Worm (Caenorhabditis elegans) whole organism, L4 larva: ENCODE results near the gene acr-10.

ENCODE experiments used
- T20F7.1 ChIP-seq: fragments of 200-800 bp; sonication (Bioruptor generic); optimal IDR thresholded peaks from 2 replicates; lab custom pipeline; 2018; ENCODE audit warnings: mild to moderate bottlenecking, missing genetic modification characterization, missing compliant biosample characterization
- Y105C5A.15 ChIP-seq: fragments of 200-800 bp; sonication (Bioruptor generic); IDR thresholded peaks from 2 replicates; pipeline ENCODE4 v1.3.6; 2022; ENCODE audit warnings: missing genetic modification characterization, missing compliant biosample characterization
- aha-1 ChIP-seq: fragments of 150-350 bp; peaks from one replicate; lab custom pipeline; 2014; ENCODE audit warnings: missing biosample characterization, missing genetic modification characterization
- attf-4 ChIP-seq: sonication (generic microtip); optimal IDR thresholded peaks from 3 replicates; lab custom pipeline; 2017; ENCODE audit warnings: missing biosample characterization, missing genetic modification characterization
- ceh-20 ChIP-seq: fragments of 200-800 bp; sonication (Bioruptor generic); IDR thresholded peaks from 2 replicates; pipeline ENCODE4 v1.3.6; 2022; ENCODE audit warnings: missing genetic modification reagents, missing genetic modification characterization, missing compliant biosample characterization
- ceh-62 ChIP-seq: sonication (generic microtip); optimal IDR thresholded peaks from 2 replicates; lab custom pipeline; 2017; ENCODE audit warnings: missing biosample characterization, missing genetic modification characterization
- ctbp-1 ChIP-seq: fragments of 200-800 bp; sonication (Bioruptor generic); IDR thresholded peaks from 2 replicates; pipeline ENCODE4 v1.3.6; 2022; ENCODE audit warnings: missing genetic modification reagents, missing genetic modification characterization, missing compliant biosample characterization
- daf-16 ChIP-seq, 3 experiments: sonication (generic microtip); optimal IDR thresholded peaks; 2 replicates each; lab custom pipeline; 2016 to 2017; ENCODE audit warnings: missing genetic modification characterization in 3 of 3, missing genetic modification reagents in 3 of 3, mild to moderate bottlenecking in 2 of 3, missing compliant biosample characterization in 2 of 3, missing biosample characterization in 1 of 3, moderate library complexity in 1 of 3
- daf-8 ChIP-seq: fragments of 200-800 bp; sonication (Bioruptor generic); IDR thresholded peaks from 2 replicates; pipeline ENCODE4 v1.3.6; 2022; ENCODE audit warnings: missing genetic modification characterization, missing compliant biosample characterization
- dmd-6 ChIP-seq: fragments of 200-800 bp; sonication (Bioruptor generic); IDR thresholded peaks from 2 replicates; pipeline ENCODE4 v1.3.6; 2022; ENCODE audit warnings: missing genetic modification reagents, missing genetic modification characterization, missing compliant biosample characterization
- dve-1 ChIP-seq: sonication (generic microtip); optimal IDR thresholded peaks from 2 replicates; lab custom pipeline; 2017; ENCODE audit warnings: antibody characterized with exemption, mild to moderate bottlenecking, missing genetic modification characterization, missing compliant biosample characterization; ENCODE audit not compliant: insufficient read depth
- egl-27 ChIP-seq: sonication (generic microtip); optimal IDR thresholded peaks from 3 replicates; lab custom pipeline; 2017; ENCODE audit warnings: missing biosample characterization, missing genetic modification reagents, missing genetic modification characterization
- gei-8 ChIP-seq: fragments of 200-800 bp; sonication (Bioruptor generic); optimal IDR thresholded peaks from 2 replicates; lab custom pipeline; 2018; ENCODE audit warnings: mild to moderate bottlenecking, missing genetic modification characterization, missing compliant biosample characterization
- hif-1 ChIP-seq, 2 experiments: sonication (generic microtip); optimal IDR thresholded peaks; 2 replicates each; lab custom pipeline; 2016 to 2017; ENCODE audit warnings: missing compliant biosample characterization in 2 of 2, missing genetic modification characterization in 2 of 2, missing genetic modification reagents in 2 of 2, missing genotype in 2 of 2, mild to moderate bottlenecking in 1 of 2
- hlh-11 ChIP-seq: fragments of 200-800 bp; sonication (Bioruptor generic); optimal IDR thresholded peaks from 2 replicates; lab custom pipeline; 2018; ENCODE audit warnings: mild to moderate bottlenecking, missing genetic modification characterization, missing compliant biosample characterization
- hlh-30 ChIP-seq: sonication (generic microtip); optimal IDR thresholded peaks from 2 replicates; lab custom pipeline; 2017; ENCODE audit warnings: antibody characterized with exemption, mild to moderate bottlenecking, missing genetic modification characterization, missing compliant biosample characterization; ENCODE audit not compliant: insufficient read depth
- hmg-1.1 ChIP-seq: fragments of 200-800 bp; sonication (Bioruptor generic); IDR thresholded peaks from 2 replicates; pipeline ENCODE4 v1.3.6; 2022; ENCODE audit warnings: missing genetic modification reagents, missing genetic modification characterization, missing compliant biosample characterization
- lin-1 ChIP-seq: fragments of 200-800 bp; sonication (Bioruptor generic); IDR thresholded peaks from 2 replicates; pipeline ENCODE4 v1.3.6; 2022; ENCODE audit warnings: missing genetic modification reagents, missing genetic modification characterization, missing compliant biosample characterization
- lin-29 ChIP-seq: fragments of 200-800 bp; sonication (Bioruptor generic); IDR thresholded peaks from 2 replicates; pipeline ENCODE4 v1.3.6; 2022; ENCODE audit warnings: missing genetic modification reagents, missing genetic modification characterization, missing compliant biosample characterization
- lin-39 ChIP-seq: fragments of 150-350 bp; optimal IDR thresholded peaks from 2 replicates; lab custom pipeline; 2014; ENCODE audit warnings: missing biosample characterization, missing genetic modification reagents, missing genetic modification characterization
- lir-3 ChIP-seq: sonication (generic microtip); optimal IDR thresholded peaks from 2 replicates; lab custom pipeline; 2016; ENCODE audit warnings: mild to moderate bottlenecking, missing genetic modification characterization, missing compliant biosample characterization
- lsy-2 ChIP-seq, 2 experiments: fragments of 150-350 bp in 1 of 2; sonication (generic microtip) in 1 of 2; optimal IDR thresholded peaks; 2 replicates each; lab custom pipeline; 2014 to 2017; ENCODE audit warnings: missing biosample characterization in 2 of 2, missing genetic modification characterization in 2 of 2
- madf-5 ChIP-seq, 2 experiments: fragments of 200-800 bp; sonication (Bioruptor generic); IDR thresholded peaks; 2 replicates each; pipeline ENCODE4 v1.3.6; 2022; ENCODE audit warnings: missing compliant biosample characterization in 2 of 2, missing genetic modification characterization in 2 of 2
- madf-9 ChIP-seq: fragments of 200-800 bp; sonication (Bioruptor generic); conservative IDR thresholded peaks from 2 replicates; pipeline ENCODE4 v1.3.6; 2022; ENCODE audit warnings: missing genetic modification reagents, missing genetic modification characterization, missing compliant biosample characterization
- mdl-1 ChIP-seq, 2 experiments: fragments of 150-350 bp in 1 of 2; sonication (generic microtip) in 1 of 2; optimal IDR thresholded peaks; 2 replicates each; lab custom pipeline; 2014 to 2017; ENCODE audit warnings: missing biosample characterization in 2 of 2, missing genetic modification characterization in 2 of 2
- mep-1 ChIP-seq: fragments of 150-350 bp; sonication (generic microtip); optimal IDR thresholded peaks from 3 replicates; lab custom pipeline; 2014; ENCODE audit warnings: missing biosample characterization, missing genetic modification characterization
- mes-2 ChIP-seq: sonication (generic microtip); optimal IDR thresholded peaks from 2 replicates; lab custom pipeline; 2016; ENCODE audit warnings: missing genotype, mild to moderate bottlenecking, missing genetic modification characterization, missing compliant biosample characterization; ENCODE audit not compliant: poor library complexity, severe bottlenecking
- nhr-10 ChIP-seq: fragments of 150-350 bp; optimal IDR thresholded peaks from 2 replicates; lab custom pipeline; 2014; ENCODE audit warnings: missing biosample characterization, missing genetic modification characterization
- nhr-11 ChIP-seq: fragments of 150-350 bp; optimal IDR thresholded peaks from 2 replicates; lab custom pipeline; 2014; ENCODE audit warnings: missing biosample characterization, missing genetic modification characterization
- nhr-28 ChIP-seq: fragments of 150-350 bp; optimal IDR thresholded peaks from 2 replicates; lab custom pipeline; 2014; ENCODE audit warnings: missing biosample characterization, missing genetic modification characterization
- nhr-48 ChIP-seq: sonication (generic microtip); optimal IDR thresholded peaks from 2 replicates; lab custom pipeline; 2016; ENCODE audit warnings: mild to moderate bottlenecking, missing genetic modification characterization, missing compliant biosample characterization
- nhr-6 ChIP-seq: fragments of 150-350 bp; optimal IDR thresholded peaks from 2 replicates; lab custom pipeline; 2014; ENCODE audit warnings: missing biosample characterization, missing genetic modification characterization
- nhr-77 ChIP-seq: fragments of 150-350 bp; optimal IDR thresholded peaks from 2 replicates; lab custom pipeline; 2014; ENCODE audit warnings: missing biosample characterization, missing genetic modification characterization
- php-3 ChIP-seq: fragments of 200-800 bp; sonication (Bioruptor generic); IDR thresholded peaks from 2 replicates; pipeline ENCODE4 v1.3.6; 2022; ENCODE audit warnings: missing genetic modification reagents, missing genetic modification characterization, missing compliant biosample characterization
- pqm-1 ChIP-seq: sonication (generic microtip); optimal IDR thresholded peaks from 2 replicates; lab custom pipeline; 2017; ENCODE audit warnings: missing biosample characterization, missing genetic modification characterization
- set-16 ChIP-seq: fragments of 200-800 bp; sonication (Bioruptor generic); IDR thresholded peaks from 2 replicates; pipeline ENCODE4 v1.3.6; 2022; ENCODE audit warnings: missing genetic modification reagents, missing genetic modification characterization, missing compliant biosample characterization
- snpc-4 ChIP-seq: fragments of 150-350 bp; optimal IDR thresholded peaks from 2 replicates; lab custom pipeline; 2014; ENCODE audit warnings: missing biosample characterization, missing genetic modification characterization
- tag-97 ChIP-seq: fragments of 200-800 bp; sonication (Bioruptor generic); IDR thresholded peaks from 2 replicates; pipeline ENCODE4 v1.3.6; 2022; ENCODE audit warnings: missing genetic modification characterization, missing compliant biosample characterization
- unc-62 ChIP-seq, 3 experiments: fragments of 150-350 bp in 1 of 3; sonication (generic microtip); optimal IDR thresholded peaks in 2 of 3; peaks in 1 of 3; 1 replicate in 1 of 3; 2 replicates in 2 of 3; lab custom pipeline; 2014 to 2017; ENCODE audit warnings: missing biosample characterization in 3 of 3, missing genetic modification characterization in 3 of 3, missing genetic modification reagents in 3 of 3, missing genotype in 1 of 3
- vab-7 ChIP-seq: fragments of 200-800 bp; sonication (Bioruptor generic); IDR thresholded peaks from 2 replicates; pipeline ENCODE4 v1.3.6; 2022; ENCODE audit warnings: missing genetic modification reagents, missing genetic modification characterization, missing compliant biosample characterization

Gene acr-10

DNA sequence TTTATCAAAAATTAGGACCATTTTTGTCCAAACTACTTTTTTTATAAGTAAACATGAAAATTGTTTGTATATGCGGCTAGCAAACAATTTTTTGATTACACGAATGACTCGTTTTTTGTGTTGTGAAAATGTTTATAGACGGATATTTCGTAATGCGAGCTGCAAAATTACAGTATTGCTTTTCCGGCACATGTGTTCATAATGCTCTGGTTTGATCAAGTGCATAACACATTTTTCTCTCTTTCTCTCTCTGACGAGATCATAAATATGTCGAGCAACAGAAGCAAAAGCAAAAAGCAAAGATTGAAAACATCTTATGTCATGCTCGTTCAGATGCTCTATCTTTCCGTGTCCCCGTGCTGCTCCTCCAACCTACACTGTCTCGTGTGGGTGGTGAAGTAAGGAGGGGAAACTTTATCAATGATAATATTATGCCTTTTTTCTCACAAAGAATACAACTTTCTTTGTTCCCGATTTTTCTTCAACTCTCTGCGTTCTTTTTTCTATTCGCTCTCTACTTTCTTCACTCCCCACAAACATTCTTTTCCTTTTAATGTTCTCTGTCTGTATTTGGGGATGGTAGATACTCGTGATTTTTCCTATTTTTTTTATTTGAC lies 3.4 kb upstream of the acr-10 start:
- peak in 1 of 2 experiments; percentile 4 for TF ChIP-seq daf-16 (GFP tag; optimal IDR thresholded peaks at IDR 0.05; lab: Kevin White, UChicago)
- TF ChIP-seq daf-16 (tag; optimal IDR thresholded peaks at IDR 0.05; lab: Kevin White, UChicago), result peak; percentile 88
- peak in 1 of 2 experiments; percentile 79 for TF ChIP-seq unc-62 (GFP tag; optimal IDR thresholded peaks at IDR 0.05 in 1 of 2; lab: Kevin White, UChicago)
- TF ChIP-seq unc-62 (tag; optimal IDR thresholded peaks at IDR 0.05; lab: Kevin White, UChicago), result no peak
- no peak for TF ChIP-seq tag-97 (GFP tag; lab: Robert Waterston, UW)
- 0 out of 2 replicates have a peak, but pooled peaks have one; percentile 31 for TF ChIP-seq lin-1 (GFP tag; lab: Robert Waterston, UW)
- peak in 1 of 2 experiments; percentile 6 for TF ChIP-seq lsy-2 (tag; optimal IDR thresholded peaks at IDR 0.05; lab: Kevin White, UChicago)
- TF ChIP-seq nhr-28, result peak; percentile 98
- peak; percentile 36 for TF ChIP-seq mep-1 (tag; lab: Kevin White, UChicago)
- peak; percentile 83 for TF ChIP-seq dve-1 (tag; lab: Kevin White, UChicago)
- TF ChIP-seq vab-7 (GFP tag; lab: Robert Waterston, UW), result no peak
- TF ChIP-seq daf-8, result no peak
- TF ChIP-seq nhr-77, result peak; percentile 83
- TF ChIP-seq hlh-30 (tag; lab: Kevin White, UChicago), result peak; percentile 82
- TF ChIP-seq pqm-1 (tag; lab: Kevin White, UChicago), result peak; percentile 53
- peak; percentile 35 for TF ChIP-seq gei-8
- TF ChIP-seq attf-4, result no peak
- TF ChIP-seq nhr-6 (tag; lab: Kevin White, UChicago), result peak; percentile 28
- TF ChIP-seq nhr-11 (tag; lab: Kevin White, UChicago), result no peak
- TF ChIP-seq aha-1 (tag; lab: Kevin White, UChicago), result peak; percentile 93
- TF ChIP-seq hif-1 (tag; optimal IDR thresholded peaks at IDR 0.05; lab: Kevin White, UChicago), result peak in 1 of 2 experiments; percentile 34
- TF ChIP-seq mdl-1 (tag; optimal IDR thresholded peaks at IDR 0.05; lab: Kevin White, UChicago), result peak in 1 of 2 experiments; percentile 42
- TF ChIP-seq dmd-6 (GFP tag; lab: Robert Waterston, UW), result peak; percentile 68
- peak; percentile 64 for TF ChIP-seq nhr-48 (tag; lab: Kevin White, UChicago)
- no peak for TF ChIP-seq snpc-4 (tag; lab: Kevin White, UChicago)
- peak; percentile 86 for TF ChIP-seq hlh-11 (tag; lab: Kevin White, UChicago)
- 0 out of 2 replicates have a peak, but pooled peaks have one; percentile 24 for TF ChIP-seq php-3 (GFP tag; lab: Robert Waterston, UW)
- TF ChIP-seq T20F7.1, result peak; percentile 18
- TF ChIP-seq hmg-1.1 (GFP tag; lab: Robert Waterston, UW), result peak; percentile 23; the same call in 1 of the 2 replicates

DNA sequence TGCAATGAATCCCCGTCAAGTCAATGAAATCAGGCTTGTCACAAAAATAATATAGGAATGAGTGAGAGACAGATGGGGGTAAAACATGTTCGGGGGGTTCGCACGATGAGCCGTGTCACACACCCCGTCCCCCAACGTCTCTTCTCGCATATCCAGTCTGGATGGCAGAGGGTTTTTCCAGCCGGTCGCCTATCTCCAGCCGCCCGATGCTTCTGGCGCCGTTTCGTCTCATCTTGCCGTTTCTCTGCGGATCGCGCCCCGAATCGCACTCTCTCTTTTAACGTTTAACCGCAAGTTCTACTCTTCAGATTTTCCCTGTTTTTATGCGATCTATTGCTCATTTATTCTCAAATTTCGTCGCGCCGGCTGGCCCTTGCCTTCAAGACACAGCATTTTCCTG lies 39.9 kb downstream of the acr-10 start:
- no peak for TF ChIP-seq attf-4
- no peak for TF ChIP-seq madf-9
- peak; percentile 85 for TF ChIP-seq set-16
- TF ChIP-seq mes-2 (tag; lab: Kevin White, UChicago), result no peak
- TF ChIP-seq dve-1 (tag; lab: Kevin White, UChicago), result no peak
- TF ChIP-seq lin-29, result no peak
- TF ChIP-seq, all 104 proteins: peak for 1

DNA sequence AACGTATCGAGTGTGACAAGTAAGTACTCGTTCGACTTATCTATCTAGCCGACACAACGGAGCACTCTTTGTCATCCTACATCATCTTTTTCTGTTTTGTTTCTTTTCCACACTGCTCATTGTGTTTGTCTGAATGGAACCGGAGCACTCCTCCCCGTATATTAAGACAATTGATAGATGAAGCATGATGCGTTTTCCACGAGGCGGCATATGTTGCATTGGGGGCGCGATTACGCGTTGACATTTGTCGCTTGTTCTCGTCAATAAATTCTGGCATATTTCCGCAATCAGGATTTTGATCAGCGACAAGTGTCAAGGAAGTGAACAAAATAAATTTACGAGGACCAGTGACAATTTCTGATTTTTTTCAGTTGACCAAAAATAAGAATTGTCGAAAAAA lies 46.1 kb downstream of the acr-10 start:
- TF ChIP-seq daf-16 (GFP tag; optimal IDR thresholded peaks at IDR 0.05; lab: Kevin White, UChicago), result no peak
- no peak for TF ChIP-seq daf-16 (tag; optimal IDR thresholded peaks at IDR 0.05; lab: Kevin White, UChicago)
- TF ChIP-seq ceh-62 (tag; lab: Kevin White, UChicago), result no peak
- peak in 1 of 2 experiments; percentile 70 for TF ChIP-seq unc-62 (GFP tag; optimal IDR thresholded peaks at IDR 0.05 in 1 of 2; lab: Kevin White, UChicago)
- no peak for TF ChIP-seq unc-62 (tag; optimal IDR thresholded peaks at IDR 0.05; lab: Kevin White, UChicago)
- TF ChIP-seq, all 104 proteins: peak for 1

DNA sequence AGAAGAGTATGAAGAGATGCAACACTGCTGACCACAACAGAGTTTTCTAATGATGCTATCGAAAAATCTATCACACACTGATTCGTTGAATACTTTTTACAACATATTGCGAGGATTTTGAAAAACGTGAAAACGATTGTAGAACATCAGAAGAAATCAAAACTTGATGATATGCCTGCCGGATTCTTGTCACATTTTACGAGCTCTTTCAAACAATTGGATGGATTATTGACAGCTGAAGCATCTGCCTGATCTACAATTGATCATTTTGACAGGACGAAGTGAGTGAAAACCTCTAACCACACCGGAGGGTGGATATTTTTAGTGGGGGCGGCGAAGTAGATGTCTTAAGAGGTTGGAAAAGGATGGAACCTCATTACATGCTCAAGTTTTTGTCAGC lies 50.4 kb downstream of the acr-10 start:
- TF ChIP-seq madf-5 (GFP tag; IDR thresholded peaks at IDR 0.05; lab: Robert Waterston, UW), result no peak
- TF ChIP-seq lin-39 (tag; lab: Kevin White, UChicago), result no peak
- TF ChIP-seq lir-3 (tag; lab: Kevin White, UChicago), result no peak
- TF ChIP-seq pqm-1 (tag; lab: Kevin White, UChicago), result no peak
- no peak for TF ChIP-seq nhr-6 (tag; lab: Kevin White, UChicago)
- no peak for TF ChIP-seq lin-1 (GFP tag; lab: Robert Waterston, UW)
- no peak for TF ChIP-seq nhr-10
- TF ChIP-seq ctbp-1 (GFP tag; lab: Robert Waterston, UW), result no peak
- TF ChIP-seq Y105C5A.15 (GFP tag; lab: Robert Waterston, UW), result no peak
- no peak for TF ChIP-seq egl-27 (tag; lab: Kevin White, UChicago)
- TF ChIP-seq hif-1 (tag; optimal IDR thresholded peaks at IDR 0.05; lab: Kevin White, UChicago), result no peak
- no peak for TF ChIP-seq ceh-20 (GFP tag; lab: Robert Waterston, UW)
